Worm (Caenorhabditis elegans) whole organism, late embryonic: ENCODE data around the gene AH9.6.

Experiments used
- F13H6.1 ChIP-seq: sonication (generic microtip); optimal IDR thresholded peaks from 2 replicates; lab custom pipeline; 2016; ENCODE audit warnings: missing genetic modification characterization, missing compliant biosample characterization
- K02D7.2 ChIP-seq: sonication (generic microtip); optimal IDR thresholded peaks from 2 replicates; lab custom pipeline; 2017; ENCODE audit warnings: mild to moderate bottlenecking, missing genetic modification characterization, missing compliant biosample characterization
- ahr-1 ChIP-seq: sonication (generic microtip); optimal IDR thresholded peaks from 2 replicates; lab custom pipeline; 2016; ENCODE audit warnings: missing genetic modification characterization, missing compliant biosample characterization
- ceh-18 ChIP-seq: sonication (generic microtip); optimal IDR thresholded peaks from 2 replicates; lab custom pipeline; 2016; ENCODE audit warnings: missing genetic modification characterization, missing compliant biosample characterization
- ceh-19 ChIP-seq: fragments of 200-800 bp; sonication (Bioruptor generic); optimal IDR thresholded peaks from 2 replicates; lab custom pipeline; 2018; ENCODE audit warnings: mild to moderate bottlenecking, missing genetic modification characterization, missing compliant biosample characterization
- ceh-24 ChIP-seq: sonication (generic microtip); optimal IDR thresholded peaks from 2 replicates; lab custom pipeline; 2016; ENCODE audit warnings: mild to moderate bottlenecking, missing genetic modification characterization, missing compliant biosample characterization
- ceh-30 ChIP-seq: fragments of 150-350 bp; optimal IDR thresholded peaks from 2 replicates; lab custom pipeline; 2014; ENCODE audit warnings: missing biosample characterization, missing genetic modification characterization
- ceh-31 ChIP-seq: sonication (generic microtip); optimal IDR thresholded peaks from 2 replicates; lab custom pipeline; 2016; ENCODE audit warnings: missing genetic modification characterization, missing compliant biosample characterization
- ceh-34 ChIP-seq: sonication (generic microtip); optimal IDR thresholded peaks from 2 replicates; lab custom pipeline; 2016; ENCODE audit warnings: mild to moderate bottlenecking, missing genetic modification characterization, missing compliant biosample characterization
- ceh-45 ChIP-seq: fragments of 200-800 bp; sonication (Bioruptor generic); IDR thresholded peaks from 2 replicates; pipeline ENCODE4 v1.3.6; 2022; ENCODE audit warnings: missing genetic modification reagents, missing genetic modification characterization, missing compliant biosample characterization
- ceh-48 ChIP-seq: sonication (generic microtip); optimal IDR thresholded peaks from 2 replicates; lab custom pipeline; 2016; ENCODE audit warnings: missing genetic modification characterization, inconsistent platforms, missing compliant biosample characterization
- elt-2 ChIP-seq: sonication (generic microtip); optimal IDR thresholded peaks from 2 replicates; lab custom pipeline; 2016; ENCODE audit warnings: missing genetic modification reagents, missing genetic modification characterization, missing compliant biosample characterization
- elt-4 ChIP-seq: sonication (generic microtip); optimal IDR thresholded peaks from 2 replicates; lab custom pipeline; 2016; ENCODE audit warnings: missing genetic modification characterization, missing compliant biosample characterization
- fkh-10 ChIP-seq: fragments of 150-350 bp; optimal IDR thresholded peaks from 2 replicates; lab custom pipeline; 2014; ENCODE audit warnings: missing biosample characterization, missing genetic modification reagents, missing genetic modification characterization
- gmeb-2 ChIP-seq: sonication (generic microtip); optimal IDR thresholded peaks from 2 replicates; lab custom pipeline; 2016; ENCODE audit warnings: missing genetic modification characterization, inconsistent platforms, missing compliant biosample characterization
- hlh-15 ChIP-seq: sonication (generic microtip); optimal IDR thresholded peaks from 2 replicates; lab custom pipeline; 2016; ENCODE audit warnings: missing genetic modification characterization, missing compliant biosample characterization
- hlh-30 ChIP-seq: sonication (generic microtip); optimal IDR thresholded peaks from 2 replicates; lab custom pipeline; 2017; ENCODE audit warnings: antibody characterized with exemption, missing genetic modification characterization, missing compliant biosample characterization; ENCODE audit not compliant: insufficient read depth
- hlh-6 ChIP-seq: sonication (generic microtip); optimal IDR thresholded peaks from 2 replicates; lab custom pipeline; 2016; ENCODE audit warnings: missing genotype, missing genetic modification characterization, missing compliant biosample characterization
- lim-6 ChIP-seq: sonication (generic microtip); optimal IDR thresholded peaks from 2 replicates; lab custom pipeline; 2016; ENCODE audit warnings: missing genetic modification characterization, missing compliant biosample characterization
- lin-11 ChIP-seq: fragments of 200-800 bp; sonication (Bioruptor generic); optimal IDR thresholded peaks from 2 replicates; lab custom pipeline; 2018; ENCODE audit warnings: mild to moderate bottlenecking, missing genetic modification characterization, missing compliant biosample characterization
- madf-2 ChIP-seq: sonication (generic microtip); optimal IDR thresholded peaks from 2 replicates; lab custom pipeline; 2017; ENCODE audit warnings: missing genetic modification characterization, missing compliant biosample characterization
- nfya-1 ChIP-seq: sonication (generic microtip); optimal IDR thresholded peaks from 2 replicates; lab custom pipeline; 2017; ENCODE audit warnings: missing genetic modification characterization, mild to moderate bottlenecking, missing compliant biosample characterization, antibody characterized with exemption, moderate library complexity
- nhr-232 ChIP-seq: sonication (generic microtip); optimal IDR thresholded peaks from 2 replicates; lab custom pipeline; 2016; ENCODE audit warnings: missing genetic modification characterization, missing compliant biosample characterization
- pag-3 ChIP-seq: sonication (generic microtip); optimal IDR thresholded peaks from 2 replicates; lab custom pipeline; 2016; ENCODE audit warnings: missing compliant biosample characterization, missing genetic modification characterization, borderline replicate concordance
- pat-9 ChIP-seq: fragments of 200-800 bp; sonication (Bioruptor generic); optimal IDR thresholded peaks from 2 replicates; lab custom pipeline; 2018; ENCODE audit warnings: mild to moderate bottlenecking, missing genetic modification characterization, moderate library complexity, missing compliant biosample characterization
- pax-1 ChIP-seq: fragments of 150-350 bp; optimal IDR thresholded peaks from 2 replicates; lab custom pipeline; 2014; ENCODE audit warnings: missing biosample characterization, missing genetic modification characterization
- pha-4 ChIP-seq: fragments of 150-350 bp; optimal IDR thresholded peaks from 2 replicates; lab custom pipeline; 2018; ENCODE audit warnings: missing biosample characterization, missing genetic modification reagents, missing genetic modification characterization
- pqm-1 ChIP-seq: sonication (generic microtip); optimal IDR thresholded peaks from 2 replicates; lab custom pipeline; 2016; ENCODE audit warnings: missing genetic modification characterization, missing compliant biosample characterization
- ref-2 ChIP-seq: sonication (generic microtip); optimal IDR thresholded peaks from 2 replicates; lab custom pipeline; 2016; ENCODE audit warnings: missing genetic modification characterization, missing compliant biosample characterization
- sox-4 ChIP-seq: sonication (generic microtip); optimal IDR thresholded peaks from 2 replicates; lab custom pipeline; 2017; ENCODE audit warnings: mild to moderate bottlenecking, missing genetic modification characterization, inconsistent platforms, missing compliant biosample characterization
- syd-9 ChIP-seq: sonication (generic microtip); optimal IDR thresholded peaks from 2 replicates; lab custom pipeline; 2016; ENCODE audit warnings: mild to moderate bottlenecking, missing genetic modification characterization, moderate library complexity, missing compliant biosample characterization
- tbx-2 ChIP-seq: sonication (generic microtip); optimal IDR thresholded peaks from 2 replicates; lab custom pipeline; 2016; ENCODE audit warnings: missing genetic modification characterization, missing compliant biosample characterization
- ttx-3 ChIP-seq: sonication (generic microtip); optimal IDR thresholded peaks from 2 replicates; lab custom pipeline; 2016; ENCODE audit warnings: missing genetic modification reagents, missing genetic modification characterization, missing compliant biosample characterization
- unc-42 ChIP-seq: sonication (generic microtip); optimal IDR thresholded peaks from 2 replicates; lab custom pipeline; 2016; ENCODE audit warnings: missing genotype, missing genetic modification characterization, missing compliant biosample characterization
- unc-55 ChIP-seq: sonication (generic microtip); optimal IDR thresholded peaks from 2 replicates; lab custom pipeline; 2017; ENCODE audit warnings: missing biosample characterization, missing genetic modification reagents, missing genetic modification characterization
- unc-86 ChIP-seq: sonication (generic microtip); optimal IDR thresholded peaks from 2 replicates; lab custom pipeline; 2016; ENCODE audit warnings: missing genetic modification characterization, missing compliant biosample characterization
- zip-5 ChIP-seq: sonication (generic microtip); optimal IDR thresholded peaks from 2 replicates; lab custom pipeline; 2016; ENCODE audit warnings: missing genetic modification characterization, missing compliant biosample characterization
- ztf-16 ChIP-seq: sonication (generic microtip); optimal IDR thresholded peaks from 2 replicates; lab custom pipeline; 2017; ENCODE audit warnings: missing genetic modification characterization, missing compliant biosample characterization

AH9.6 gene

ce11 chrX:2216662-2217061 lies 51.3 kb downstream of the AH9.6 start (continued):
- TF ChIP-seq ceh-30: no peak
- peak; percentile 52 for TF ChIP-seq ref-2 (tag; lab: Kevin White, UChicago)
- TF ChIP-seq tbx-2 (tag; lab: Kevin White, UChicago): peak; percentile 52
- peak; percentile 20 for TF ChIP-seq gmeb-2
- TF ChIP-seq ahr-1: no peak
- TF ChIP-seq unc-42 (tag; lab: Kevin White, UChicago): no peak
- TF ChIP-seq elt-2: no peak
- TF ChIP-seq madf-2 (tag; lab: Kevin White, UChicago): no peak
- TF ChIP-seq pat-9 (tag; lab: Kevin White, UChicago): no peak
- no peak for TF ChIP-seq ceh-19 (GFP tag; lab: Kevin White, UChicago)
- no peak for TF ChIP-seq unc-55 (GFP tag; lab: Kevin White, UChicago)
- peak; percentile 72 for TF ChIP-seq ceh-31 (tag; lab: Kevin White, UChicago)
- TF ChIP-seq ceh-24 (tag; lab: Kevin White, UChicago): no peak

ce11 chrX:2216242-2216641 lies 51.7 kb downstream of the AH9.6 start:
- TF ChIP-seq ceh-34 (no peak), ceh-48 (no peak), nhr-232 (no peak), fkh-10 (no peak), zip-5 (tag; lab: Kevin White, UChicago) (no peak), lim-6 (tag; lab: Kevin White, UChicago) (no peak), F13H6.1 (tag; lab: Kevin White, UChicago) (no peak), unc-86 (no peak), hlh-15 (tag; lab: Kevin White, UChicago) (no peak)

ce11 chrX:2215108-2215507 lies 52.8 kb downstream of the AH9.6 start:
- TF ChIP-seq ceh-45 (no peak), ceh-19 (GFP tag; lab: Kevin White, UChicago) (no peak), pag-3 (tag; lab: Kevin White, UChicago) (no peak), ceh-34 (no peak), ceh-18 (tag; lab: Kevin White, UChicago) (no peak), unc-55 (GFP tag; lab: Kevin White, UChicago) (no peak), sox-4 (tag; lab: Kevin White, UChicago) (no peak), ttx-3 (tag; lab: Kevin White, UChicago) (no peak), elt-4 (tag; lab: Kevin White, UChicago) (no peak), hlh-30 (tag; lab: Kevin White, UChicago) (peak; percentile 22), hlh-6 (no peak), pqm-1 (no peak), pha-4 (tag; lab: Kevin White, UChicago) (no peak), elt-2 (peak; percentile 76), K02D7.2 (no peak)
- TF ChIP-seq, all 69 proteins: peak for 2

- TF ChIP-seq elt-4 (tag; lab: Kevin White, UChicago): no peak
- no peak for TF ChIP-seq pax-1 (tag; lab: Kevin White, UChicago)
- TF ChIP-seq ceh-31 (tag; lab: Kevin White, UChicago): no peak
- no peak for TF ChIP-seq ztf-16 (tag; lab: Kevin White, UChicago)
- TF ChIP-seq ttx-3 (tag; lab: Kevin White, UChicago): no peak
- TF ChIP-seq ceh-45: no peak
- TF ChIP-seq nfya-1 (tag; lab: Kevin White, UChicago): no peak
- TF ChIP-seq lin-11 (tag; lab: Kevin White, UChicago): no peak
- no peak for TF ChIP-seq syd-9 (tag; lab: Kevin White, UChicago)
- TF ChIP-seq unc-86: no peak
Observed at ce11 chrX:2214454-2214853, 53.5 kb downstream of the AH9.6 start.
